Worm (Caenorhabditis elegans) whole organism, early embryonic: ENCODE measurements around the gene E02C12.19.
"Not testable (repeated sequence)": the region's sequence is repeated elsewhere in the genome, so short reads cannot be mapped to it uniquely, and the experiment has no call there.

Experiments
- B0310.2 ChIP-seq: sonication (generic microtip); optimal IDR thresholded peaks from 2 replicates; lab custom pipeline; 2016; ENCODE audit warnings: mild to moderate bottlenecking, missing genetic modification characterization, missing compliant biosample characterization
- F13C5.2 ChIP-seq: sonication (generic microtip); optimal IDR thresholded peaks from 2 replicates; lab custom pipeline; 2017; ENCODE audit warnings: mild to moderate bottlenecking, missing genetic modification characterization, inconsistent platforms, missing compliant biosample characterization
- aly-1 ChIP-seq: sonication (generic microtip); optimal IDR thresholded peaks from 2 replicates; lab custom pipeline; 2016; ENCODE audit warnings: missing genetic modification characterization, missing compliant biosample characterization
- ama-1 ChIP-seq: fragments of 150-350 bp; optimal IDR thresholded peaks from 2 replicates; lab custom pipeline; 2014
- ceh-13 ChIP-seq: fragments of 200-800 bp; sonication (Bioruptor generic); optimal IDR thresholded peaks from 2 replicates; lab custom pipeline; 2018; ENCODE audit warnings: mild to moderate bottlenecking, missing genetic modification characterization, missing compliant biosample characterization
- ceh-36 ChIP-seq: sonication (generic microtip); optimal IDR thresholded peaks from 2 replicates; lab custom pipeline; 2016; ENCODE audit warnings: missing genetic modification characterization, inconsistent platforms, missing compliant biosample characterization
- ets-7 ChIP-seq: sonication (generic microtip); optimal IDR thresholded peaks from 2 replicates; lab custom pipeline; 2016; ENCODE audit warnings: missing genotype, missing genetic modification characterization, missing compliant biosample characterization
- flt-1 ChIP-seq: fragments of 200-800 bp; sonication (Bioruptor generic); IDR thresholded peaks from 2 replicates; pipeline ENCODE4 v1.3.6; 2022; ENCODE audit warnings: missing genetic modification characterization, missing compliant biosample characterization
- hmbx-1 ChIP-seq: sonication (generic microtip); optimal IDR thresholded peaks from 2 replicates; lab custom pipeline; 2016; ENCODE audit warnings: mild to moderate bottlenecking, missing genetic modification characterization, missing compliant biosample characterization
- hmg-4 ChIP-seq: fragments of 200-800 bp; sonication (Bioruptor generic); optimal IDR thresholded peaks from 2 replicates; lab custom pipeline; 2018; ENCODE audit warnings: mild to moderate bottlenecking, missing genetic modification characterization, missing compliant biosample characterization
- hnd-1 ChIP-seq: sonication (generic microtip); optimal IDR thresholded peaks from 2 replicates; lab custom pipeline; 2016; ENCODE audit warnings: missing genetic modification characterization, missing compliant biosample characterization
- pes-1 ChIP-seq: fragments of 200-800 bp; sonication (Bioruptor generic); IDR thresholded peaks from 2 replicates; pipeline ENCODE4 v1.3.6; 2022; ENCODE audit warnings: missing genetic modification reagents, missing genetic modification characterization, missing compliant biosample characterization
- scrt-1 ChIP-seq: fragments of 200-800 bp; sonication (Bioruptor generic); IDR thresholded peaks from 2 replicates; pipeline ENCODE4 v1.3.6; 2022; ENCODE audit warnings: missing genetic modification characterization, missing compliant biosample characterization
- sea-1 ChIP-seq: fragments of 200-800 bp; sonication (Bioruptor generic); conservative IDR thresholded peaks from 2 replicates; pipeline ENCODE4 v1.3.6; 2022; ENCODE audit warnings: missing genetic modification characterization, missing compliant biosample characterization
- tbx-11 ChIP-seq: fragments of 200-800 bp; sonication (Bioruptor generic); IDR thresholded peaks from 2 replicates; pipeline ENCODE4 v1.3.6; 2022; ENCODE audit warnings: missing genetic modification characterization, missing compliant biosample characterization
- tbx-37 ChIP-seq: fragments of 200-800 bp; sonication (Bioruptor generic); conservative IDR thresholded peaks from 2 replicates; pipeline ENCODE4 v1.3.6; 2022; ENCODE audit warnings: missing genetic modification reagents, missing genetic modification characterization, missing compliant biosample characterization
- tra-4 ChIP-seq: sonication (generic microtip); optimal IDR thresholded peaks from 2 replicates; lab custom pipeline; 2017; ENCODE audit warnings: missing genetic modification characterization, missing compliant biosample characterization

Gene E02C12.19

ce11 chrV:9382538-9383328 lies 6.4 kb upstream of the E02C12.19 start:
- no peak for TF ChIP-seq tra-4 (tag; lab: Kevin White, UChicago)
- TF ChIP-seq hmbx-1 (tag; lab: Kevin White, UChicago): no peak
- TF ChIP-seq pes-1: no peak
- TF ChIP-seq ceh-36 (tag; lab: Kevin White, UChicago): no peak
- no peak for TF ChIP-seq ceh-13
- no peak for TF ChIP-seq flt-1
- TF ChIP-seq B0310.2 (tag; lab: Kevin White, UChicago): no peak
- TF ChIP-seq aly-1 (tag; lab: Kevin White, UChicago): no peak
- TF ChIP-seq ama-1 (lab: Kevin White, UChicago): no peak

ce11 chrV:9381846-9382363 lies 5.6 kb upstream of the E02C12.19 start, which contains the start of gene E02C12.12:
E02C12.12 (minus strand) TSS chrV:9382313.
- no peak for TF ChIP-seq hmg-4
- TF ChIP-seq flt-1: no peak
- TF ChIP-seq sea-1: no peak
- no peak for TF ChIP-seq ceh-13
- no peak for TF ChIP-seq aly-1 (tag; lab: Kevin White, UChicago)
- TF ChIP-seq pes-1: no peak
- no peak for TF ChIP-seq scrt-1 (GFP tag; lab: Robert Waterston, UW)
- TF ChIP-seq tbx-11 (GFP tag; lab: Robert Waterston, UW): no peak

ce11 chrV:9379808-9380207 lies 3.5 kb upstream of the E02C12.19 start, which contains the start of gene E02C12.11:
E02C12.11 (minus strand) TSS chrV:9379908.
- not testable (repeated sequence) for TF ChIP-seq tbx-37 (GFP tag; lab: Robert Waterston, UW); tbx-11 (GFP tag; lab: Robert Waterston, UW); ets-7 (tag; lab: Kevin White, UChicago)

- TF ChIP-seq tbx-37 (GFP tag; lab: Robert Waterston, UW) (no peak), hnd-1 (tag; lab: Kevin White, UChicago) (no peak), hmg-4 (no peak), pes-1 (no peak), B0310.2 (tag; lab: Kevin White, UChicago) (no peak), aly-1 (tag; lab: Kevin White, UChicago) (no peak), tbx-11 (GFP tag; lab: Robert Waterston, UW) (no peak)
Measured at ce11 chrV:9378335-9378734, 2.0 kb upstream of the E02C12.19 start, which contains the start of gene E02C12.10. E02C12.10 (minus strand) TSS chrV:9378409.

ce11 chrV:9375378-9375777 lies 939 bp downstream of the E02C12.19 start, which contains the start of gene E02C12.9:
E02C12.9 (minus strand) TSS chrV:9375478.
- TF ChIP-seq tbx-37 (GFP tag; lab: Robert Waterston, UW) (no peak), flt-1 (no peak), hnd-1 (tag; lab: Kevin White, UChicago) (no peak), B0310.2 (tag; lab: Kevin White, UChicago) (no peak), tbx-11 (GFP tag; lab: Robert Waterston, UW) (no peak), ceh-36 (tag; lab: Kevin White, UChicago) (no peak), tra-4 (tag; lab: Kevin White, UChicago) (no peak), sea-1 (no peak), aly-1 (tag; lab: Kevin White, UChicago) (no peak), ama-1 (lab: Kevin White, UChicago) (no peak)

- TF ChIP-seq ceh-36 (tag; lab: Kevin White, UChicago) (no peak), hnd-1 (tag; lab: Kevin White, UChicago) (no peak), ets-7 (tag; lab: Kevin White, UChicago) (no peak), pes-1 (no peak), hmbx-1 (tag; lab: Kevin White, UChicago) (no peak), scrt-1 (GFP tag; lab: Robert Waterston, UW) (no peak), ceh-13 (no peak), F13C5.2 (tag; lab: Kevin White, UChicago) (no peak), sea-1 (no peak), tbx-37 (GFP tag; lab: Robert Waterston, UW) (no peak), ama-1 (lab: Kevin White, UChicago) (no peak), tbx-11 (GFP tag; lab: Robert Waterston, UW) (no peak), flt-1 (no peak), B0310.2 (tag; lab: Kevin White, UChicago) (no peak), aly-1 (tag; lab: Kevin White, UChicago) (no peak)
Measured at ce11 chrV:9373473-9373872, 2.8 kb downstream of the E02C12.19 start, which contains the start of gene E02C12.8. E02C12.8 (minus strand) TSS chrV:9373613.

- TF ChIP-seq hnd-1 (tag; lab: Kevin White, UChicago): no peak
- no peak for TF ChIP-seq hmg-4
- TF ChIP-seq sea-1: no peak
- no peak for TF ChIP-seq tra-4 (tag; lab: Kevin White, UChicago)
- TF ChIP-seq flt-1: no peak
- TF ChIP-seq ceh-36 (tag; lab: Kevin White, UChicago): no peak
- TF ChIP-seq ceh-13: no peak
- TF ChIP-seq scrt-1 (GFP tag; lab: Robert Waterston, UW): no peak
- TF ChIP-seq tbx-11 (GFP tag; lab: Robert Waterston, UW): no peak
- TF ChIP-seq aly-1 (tag; lab: Kevin White, UChicago): no peak
- TF ChIP-seq B0310.2 (tag; lab: Kevin White, UChicago): no peak
- TF ChIP-seq ets-7 (tag; lab: Kevin White, UChicago): no peak
- no peak for TF ChIP-seq ama-1 (lab: Kevin White, UChicago)
- TF ChIP-seq pes-1: no peak
- TF ChIP-seq tbx-37 (GFP tag; lab: Robert Waterston, UW): no peak
- TF ChIP-seq hmbx-1 (tag; lab: Kevin White, UChicago): no peak
- no peak for TF ChIP-seq F13C5.2 (tag; lab: Kevin White, UChicago)
Measured at ce11 chrV:9370986-9371385, 5.3 kb downstream of the E02C12.19 start, which contains the start of gene E02C12.6. E02C12.6 (minus strand) TSS chrV:9371086.
